Worm (Caenorhabditis elegans) whole organism, early embryonic: Measurements from ENCODE around the gene rfip-1.

Source experiments
- B0310.2 ChIP-seq: sonication (generic microtip); optimal IDR thresholded peaks from 2 replicates; lab custom pipeline; 2016; ENCODE audit warnings: mild to moderate bottlenecking, missing genetic modification characterization, missing compliant biosample characterization
- F13C5.2 ChIP-seq: sonication (generic microtip); optimal IDR thresholded peaks from 2 replicates; lab custom pipeline; 2017; ENCODE audit warnings: mild to moderate bottlenecking, missing genetic modification characterization, inconsistent platforms, missing compliant biosample characterization
- aly-1 ChIP-seq: sonication (generic microtip); optimal IDR thresholded peaks from 2 replicates; lab custom pipeline; 2016; ENCODE audit warnings: missing genetic modification characterization, missing compliant biosample characterization
- ama-1 ChIP-seq: fragments of 150-350 bp; optimal IDR thresholded peaks from 2 replicates; lab custom pipeline; 2014
- ceh-13 ChIP-seq: fragments of 200-800 bp; sonication (Bioruptor generic); optimal IDR thresholded peaks from 2 replicates; lab custom pipeline; 2018; ENCODE audit warnings: mild to moderate bottlenecking, missing genetic modification characterization, missing compliant biosample characterization
- ceh-36 ChIP-seq: sonication (generic microtip); optimal IDR thresholded peaks from 2 replicates; lab custom pipeline; 2016; ENCODE audit warnings: missing genetic modification characterization, inconsistent platforms, missing compliant biosample characterization
- ets-7 ChIP-seq: sonication (generic microtip); optimal IDR thresholded peaks from 2 replicates; lab custom pipeline; 2016; ENCODE audit warnings: missing genotype, missing genetic modification characterization, missing compliant biosample characterization
- flt-1 ChIP-seq: fragments of 200-800 bp; sonication (Bioruptor generic); IDR thresholded peaks from 2 replicates; pipeline ENCODE4 v1.3.6; 2022; ENCODE audit warnings: missing genetic modification characterization, missing compliant biosample characterization
- hmbx-1 ChIP-seq: sonication (generic microtip); optimal IDR thresholded peaks from 2 replicates; lab custom pipeline; 2016; ENCODE audit warnings: mild to moderate bottlenecking, missing genetic modification characterization, missing compliant biosample characterization
- hmg-4 ChIP-seq: fragments of 200-800 bp; sonication (Bioruptor generic); optimal IDR thresholded peaks from 2 replicates; lab custom pipeline; 2018; ENCODE audit warnings: mild to moderate bottlenecking, missing genetic modification characterization, missing compliant biosample characterization
- hnd-1 ChIP-seq: sonication (generic microtip); optimal IDR thresholded peaks from 2 replicates; lab custom pipeline; 2016; ENCODE audit warnings: missing genetic modification characterization, missing compliant biosample characterization
- pes-1 ChIP-seq: fragments of 200-800 bp; sonication (Bioruptor generic); IDR thresholded peaks from 2 replicates; pipeline ENCODE4 v1.3.6; 2022; ENCODE audit warnings: missing genetic modification reagents, missing genetic modification characterization, missing compliant biosample characterization
- scrt-1 ChIP-seq: fragments of 200-800 bp; sonication (Bioruptor generic); IDR thresholded peaks from 2 replicates; pipeline ENCODE4 v1.3.6; 2022; ENCODE audit warnings: missing genetic modification characterization, missing compliant biosample characterization
- sea-1 ChIP-seq: fragments of 200-800 bp; sonication (Bioruptor generic); conservative IDR thresholded peaks from 2 replicates; pipeline ENCODE4 v1.3.6; 2022; ENCODE audit warnings: missing genetic modification characterization, missing compliant biosample characterization
- tbx-11 ChIP-seq: fragments of 200-800 bp; sonication (Bioruptor generic); IDR thresholded peaks from 2 replicates; pipeline ENCODE4 v1.3.6; 2022; ENCODE audit warnings: missing genetic modification characterization, missing compliant biosample characterization
- tbx-37 ChIP-seq: fragments of 200-800 bp; sonication (Bioruptor generic); conservative IDR thresholded peaks from 2 replicates; pipeline ENCODE4 v1.3.6; 2022; ENCODE audit warnings: missing genetic modification reagents, missing genetic modification characterization, missing compliant biosample characterization
- tra-4 ChIP-seq: sonication (generic microtip); optimal IDR thresholded peaks from 2 replicates; lab custom pipeline; 2017; ENCODE audit warnings: missing genetic modification characterization, missing compliant biosample characterization

Gene rfip-1

DNA sequence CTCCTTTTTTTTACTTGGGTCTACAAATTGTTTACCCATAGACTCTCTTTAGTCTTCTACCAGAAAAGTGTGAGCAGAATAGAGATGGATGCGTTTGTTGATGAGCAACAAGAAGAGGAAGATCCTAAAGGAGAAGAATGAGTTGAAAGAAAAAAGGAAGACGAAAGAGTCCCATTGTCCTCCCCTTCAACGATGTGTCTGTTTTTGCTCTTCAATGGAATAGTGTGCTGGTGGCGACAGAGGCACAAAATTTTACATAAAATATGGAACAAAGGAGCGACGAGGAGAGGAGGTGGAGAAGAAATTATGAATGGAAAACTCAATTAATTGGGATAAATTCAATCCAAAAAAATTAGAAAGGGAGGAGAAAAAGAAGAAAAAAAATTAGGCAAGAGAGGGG lies 23.7 kb upstream of the rfip-1 start:
- TF ChIP-seq B0310.2 (tag; lab: Kevin White, UChicago) (no peak), hmg-4 (GFP tag; lab: Kevin White, UChicago) (no peak), flt-1 (GFP tag; lab: Robert Waterston, UW) (no peak), ceh-13 (GFP tag; lab: Kevin White, UChicago) (no peak), F13C5.2 (tag; lab: Kevin White, UChicago) (no peak), ceh-36 (tag; lab: Kevin White, UChicago) (no peak), ets-7 (no peak), aly-1 (tag; lab: Kevin White, UChicago) (no peak), tra-4 (tag; lab: Kevin White, UChicago) (no peak)

DNA sequence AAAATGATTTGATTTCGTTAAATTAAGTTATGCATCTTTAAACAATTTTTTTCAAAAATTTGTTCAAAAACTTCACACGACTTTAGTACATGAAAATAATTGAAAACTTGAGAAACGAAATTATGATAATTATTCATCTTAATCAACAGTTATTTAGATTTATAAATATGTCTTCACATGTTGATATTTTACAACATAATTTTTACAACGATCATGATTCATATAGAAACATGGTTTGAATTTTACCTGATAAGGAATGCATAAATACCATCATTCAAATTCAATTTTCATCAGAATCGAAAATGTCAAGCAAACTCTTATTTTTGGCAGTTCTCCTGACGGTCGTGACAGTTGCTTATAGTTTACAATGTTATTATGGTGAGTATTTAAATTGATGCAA lies 20.5 kb upstream of the rfip-1 start, which contains the start of gene tag-234:
TSS of gene tag-234 (plus strand) at position 301 of the 400 bp plus-strand sequence.
- TF ChIP-seq flt-1 (GFP tag; lab: Robert Waterston, UW) = no peak
- no peak for TF ChIP-seq ets-7
- no peak for TF ChIP-seq aly-1 (tag; lab: Kevin White, UChicago)
- no peak for TF ChIP-seq hmbx-1
- no peak for TF ChIP-seq ceh-36 (tag; lab: Kevin White, UChicago)
- no peak for TF ChIP-seq B0310.2 (tag; lab: Kevin White, UChicago)
- no peak for TF ChIP-seq hnd-1
- TF ChIP-seq tra-4 (tag; lab: Kevin White, UChicago) = no peak
- no peak for TF ChIP-seq tbx-11 (GFP tag; lab: Robert Waterston, UW)
- no peak for TF ChIP-seq F13C5.2 (tag; lab: Kevin White, UChicago)
- no peak for TF ChIP-seq sea-1
- TF ChIP-seq hmg-4 (GFP tag; lab: Kevin White, UChicago) = no peak

DNA sequence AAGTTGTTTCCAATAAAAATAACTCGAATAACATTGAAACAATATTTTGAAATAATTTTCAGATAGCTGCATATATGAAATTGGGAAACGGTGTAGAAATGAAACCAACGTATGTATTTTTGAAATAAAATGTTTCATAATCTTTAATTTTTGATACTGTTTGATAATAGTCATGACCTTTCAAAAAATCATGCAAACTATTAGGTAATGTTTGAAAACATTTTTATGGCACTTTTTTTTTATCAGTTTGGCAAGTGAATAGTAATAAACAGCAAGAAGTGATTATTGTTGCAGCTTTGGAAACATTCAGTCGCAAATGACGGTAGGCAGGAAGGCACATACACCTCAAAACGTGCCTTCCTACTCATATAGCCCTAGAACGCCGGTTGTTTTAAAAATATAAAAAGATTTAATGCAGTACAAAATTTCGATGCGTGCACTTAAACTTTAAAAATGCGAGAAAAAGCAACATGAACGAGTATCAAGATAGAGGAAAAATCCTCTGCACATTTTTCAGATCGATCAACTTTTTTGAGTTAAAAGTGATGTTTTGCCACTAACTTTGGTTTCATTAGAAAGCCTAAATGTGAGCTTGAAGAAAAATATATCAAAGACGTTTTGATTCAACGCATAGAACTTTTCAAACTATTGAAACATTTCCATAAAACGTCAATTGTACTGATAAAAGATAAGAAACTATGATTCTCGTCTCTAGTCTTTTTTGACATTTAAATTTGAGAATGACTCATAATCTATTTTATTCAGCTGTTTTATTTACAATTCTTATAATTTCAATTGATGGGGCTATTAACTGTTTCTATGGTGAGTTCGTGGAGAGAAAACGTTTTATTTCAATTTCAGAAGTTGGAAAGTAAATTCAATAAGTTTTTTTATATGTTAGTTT lies 18.7 kb upstream of the rfip-1 start, which contains the start of gene F55C12.19:
TSS of gene F55C12.19 (plus strand) at position 735 of the 904 bp plus-strand sequence.
- TF ChIP-seq sea-1 (no peak), aly-1 (tag; lab: Kevin White, UChicago) (no peak), tbx-37 (GFP tag; lab: Robert Waterston, UW) (no peak), F13C5.2 (tag; lab: Kevin White, UChicago) (no peak), ama-1 (lab: Kevin White, UChicago) (no peak), flt-1 (GFP tag; lab: Robert Waterston, UW) (no peak), scrt-1 (GFP tag; lab: Robert Waterston, UW) (no peak), hmg-4 (GFP tag; lab: Kevin White, UChicago) (no peak), tra-4 (tag; lab: Kevin White, UChicago) (no peak), tbx-11 (GFP tag; lab: Robert Waterston, UW) (no peak), B0310.2 (tag; lab: Kevin White, UChicago) (no peak)

DNA sequence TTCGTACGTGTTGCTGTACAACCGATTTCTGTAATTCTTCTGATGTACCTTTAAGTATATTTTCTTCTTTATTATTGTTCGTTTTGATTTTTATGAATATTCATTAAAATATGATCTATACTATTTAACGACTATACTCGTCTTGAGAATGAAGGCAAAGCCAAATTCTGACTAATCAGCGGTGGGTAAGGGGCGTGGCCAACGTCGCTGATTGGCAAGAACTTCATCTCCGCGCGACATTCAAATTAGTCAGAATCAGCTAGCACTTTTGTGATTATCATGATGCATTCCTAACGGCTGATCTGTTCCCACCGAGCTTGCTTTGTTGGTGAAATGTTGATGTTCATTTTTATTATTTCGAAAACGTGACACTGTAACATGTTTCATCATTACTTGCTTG lies 17.4 kb upstream of the rfip-1 start:
- TF ChIP-seq hmg-4 (GFP tag; lab: Kevin White, UChicago) (no peak), hnd-1 (no peak), hmbx-1 (no peak), tbx-11 (GFP tag; lab: Robert Waterston, UW) (no peak), sea-1 (no peak), ceh-13 (GFP tag; lab: Kevin White, UChicago) (no peak), aly-1 (tag; lab: Kevin White, UChicago) (no peak), ets-7 (no peak), ceh-36 (tag; lab: Kevin White, UChicago) (no peak), ama-1 (lab: Kevin White, UChicago) (no peak), pes-1 (no peak), flt-1 (GFP tag; lab: Robert Waterston, UW) (no peak), B0310.2 (tag; lab: Kevin White, UChicago) (no peak), F13C5.2 (tag; lab: Kevin White, UChicago) (no peak), tbx-37 (GFP tag; lab: Robert Waterston, UW) (no peak), tra-4 (tag; lab: Kevin White, UChicago) (no peak), scrt-1 (GFP tag; lab: Robert Waterston, UW) (no peak)

DNA sequence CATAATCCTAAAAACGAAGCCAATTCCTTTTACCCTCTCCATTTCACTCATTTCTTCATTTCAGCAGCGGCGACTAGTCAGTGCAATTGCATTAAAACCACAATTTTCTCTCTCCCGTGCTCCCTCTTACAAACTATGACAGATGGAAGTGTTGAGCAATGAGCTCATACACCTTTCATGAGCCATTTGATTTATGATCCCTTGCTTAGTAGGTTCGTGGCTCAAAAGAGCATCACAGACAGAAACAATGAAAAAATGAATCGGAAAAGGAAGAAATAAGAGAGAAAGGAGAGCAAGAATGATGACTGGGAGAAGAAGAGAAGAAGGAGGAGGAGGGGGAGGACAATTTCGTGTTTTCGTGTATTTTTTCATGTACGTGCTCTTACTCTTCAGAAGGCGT lies 12.8 kb upstream of the rfip-1 start:
- TF ChIP-seq sea-1 (no peak), B0310.2 (tag; lab: Kevin White, UChicago) (no peak), tra-4 (tag; lab: Kevin White, UChicago) (no peak), scrt-1 (GFP tag; lab: Robert Waterston, UW) (no peak), ceh-36 (tag; lab: Kevin White, UChicago) (no peak), tbx-37 (GFP tag; lab: Robert Waterston, UW) (no peak), flt-1 (GFP tag; lab: Robert Waterston, UW) (no peak), F13C5.2 (tag; lab: Kevin White, UChicago) (no peak), ets-7 (no peak), tbx-11 (GFP tag; lab: Robert Waterston, UW) (no peak), aly-1 (tag; lab: Kevin White, UChicago) (no peak)

DNA sequence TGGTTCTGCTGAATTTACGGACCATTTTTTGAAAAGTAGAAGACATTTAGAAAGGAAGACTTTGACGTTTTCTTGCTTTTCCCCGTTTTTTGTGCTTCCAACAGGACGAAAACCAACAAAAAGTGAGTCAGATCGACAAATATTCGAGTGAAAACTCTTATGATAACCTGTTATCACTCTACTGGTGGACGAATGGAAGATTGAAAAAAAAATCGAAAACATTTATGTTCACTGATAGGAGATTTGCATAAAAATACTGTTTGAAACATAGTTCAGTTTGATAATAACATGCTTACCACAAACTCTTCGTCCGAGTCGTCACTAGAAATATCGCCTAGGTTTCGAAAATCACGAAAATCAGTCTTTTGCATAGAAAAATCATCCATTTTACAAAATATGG lies 11.9 kb upstream of the rfip-1 start:
- TF ChIP-seq tbx-11 (GFP tag; lab: Robert Waterston, UW) (no peak), flt-1 (GFP tag; lab: Robert Waterston, UW) (no peak), ceh-36 (tag; lab: Kevin White, UChicago) (no peak), ets-7 (no peak), B0310.2 (tag; lab: Kevin White, UChicago) (no peak)

DNA sequence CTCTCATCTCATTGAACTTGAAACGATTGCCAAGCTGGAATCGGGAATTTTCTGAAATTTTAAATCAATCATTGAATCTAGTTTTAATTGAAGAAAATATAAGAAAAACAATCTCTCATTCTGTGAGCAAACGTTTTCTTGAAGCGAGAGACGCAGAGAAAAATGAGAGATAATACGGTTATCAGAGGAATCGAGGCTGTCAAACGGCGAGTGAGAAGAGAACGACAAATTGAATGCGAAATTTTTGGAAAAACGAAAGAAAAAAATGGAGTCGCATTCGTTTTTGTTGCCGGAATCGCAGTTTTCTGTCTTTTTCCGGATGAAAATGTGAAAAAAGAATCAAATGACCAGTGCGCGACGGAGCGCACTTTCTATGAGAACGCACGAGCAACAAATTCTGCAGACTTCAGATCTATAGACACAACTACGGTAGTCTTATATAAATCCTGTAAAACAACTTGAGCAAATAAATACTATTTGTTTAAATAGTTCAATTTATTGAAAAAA lies 10.7 kb upstream of the rfip-1 start, which contains the start of gene tex-2:
TSS of gene tex-2 (minus strand) at position 51 of the 507 bp plus-strand sequence.
- TF ChIP-seq scrt-1 (GFP tag; lab: Robert Waterston, UW) = no peak
